Worm (Caenorhabditis elegans): ENCODE data around the gene ccr-4.
A peak's percentile ranks its signal among the peaks of the same experiment; 100 is the strongest.

ccr-4 gene

DNA sequence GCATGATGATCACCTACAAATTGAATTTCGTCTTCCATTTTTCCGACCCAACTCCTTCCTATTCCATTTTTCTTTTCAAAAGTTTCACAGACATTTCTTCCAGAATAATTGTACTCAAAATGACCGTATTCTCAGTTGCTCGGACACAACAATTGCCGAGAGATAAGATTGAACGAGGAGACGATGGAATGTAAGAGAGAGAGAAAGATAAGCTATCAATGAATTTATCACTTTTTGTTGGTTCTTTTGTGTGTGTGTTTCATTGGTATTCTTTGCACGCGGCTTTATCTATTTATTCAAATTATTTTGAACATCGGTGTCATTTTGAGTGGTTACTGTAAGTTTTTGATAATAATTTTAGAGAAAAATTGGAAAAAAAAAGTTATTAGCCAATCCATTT is 59.1 kb downstream of the ccr-4 start, which contains the start of gene ugt-65:
Gene ugt-65, plus strand, starts transcription at position 229 of the 400 bp plus-strand sequence.
- TF ChIP-seq ets-4 (GFP tag; optimal IDR thresholded peaks at IDR 0.05) = no peak
- no peak for TF ChIP-seq tlf-1 (GFP tag; optimal IDR thresholded peaks at IDR 0.05)
- no peak for TF ChIP-seq Y67H2A.10 (GFP tag; conservative IDR thresholded peaks at IDR 0.05)
- TF ChIP-seq nhr-80 (tag; optimal IDR thresholded peaks at IDR 0.05) = peak; percentile 61
- no peak for TF ChIP-seq ceh-100 (GFP tag; IDR thresholded peaks at IDR 0.05)
- TF ChIP-seq ztf-18 (tag; optimal IDR thresholded peaks at IDR 0.05) = no peak
- no peak for TF ChIP-seq hmg-20 (GFP tag; IDR thresholded peaks at IDR 0.05)
